Worm (Caenorhabditis elegans) whole organism, young adult: Measurements from ENCODE around the gene srsx-16.
A peak's percentile ranks its signal among the peaks of the same experiment; 100 is the strongest.

Source experiments
- B0019.2 ChIP-seq: fragments of 200-800 bp; sonication (Bioruptor generic); conservative IDR thresholded peaks from 2 replicates; pipeline ENCODE4 v1.3.6; 2022; ENCODE audit warnings: missing genetic modification reagents, missing genetic modification characterization, missing compliant biosample characterization
- C17E4.6 ChIP-seq: fragments of 200-800 bp; sonication (Bioruptor generic); IDR thresholded peaks from 2 replicates; pipeline ENCODE4 v1.3.6; 2022; ENCODE audit warnings: missing genetic modification reagents, missing genetic modification characterization, missing compliant biosample characterization
- D2030.7 ChIP-seq: fragments of 200-800 bp; sonication (Bioruptor generic); IDR thresholded peaks from 2 replicates; pipeline ENCODE4 v1.3.6; 2022; ENCODE audit warnings: missing genetic modification reagents, missing genetic modification characterization, missing compliant biosample characterization
- F22D6.2 ChIP-seq: sonication (generic microtip); optimal IDR thresholded peaks from 2 replicates; lab custom pipeline; 2016; ENCODE audit warnings: mild to moderate bottlenecking, missing genetic modification characterization, missing compliant biosample characterization
- F23B12.7 ChIP-seq: sonication (generic microtip); optimal IDR thresholded peaks from 2 replicates; lab custom pipeline; 2017; ENCODE audit warnings: missing genetic modification characterization, mild to moderate bottlenecking, missing compliant biosample characterization, antibody characterized with exemption, moderate library complexity; ENCODE audit not compliant: insufficient read depth
- F33H1.4 ChIP-seq: fragments of 200-800 bp; sonication (Bioruptor generic); IDR thresholded peaks from 2 replicates; pipeline ENCODE4 v1.3.6; 2022; ENCODE audit warnings: missing genetic modification reagents, missing genetic modification characterization, missing compliant biosample characterization
- F39B2.1 ChIP-seq: fragments of 200-800 bp; sonication (Bioruptor generic); IDR thresholded peaks from 2 replicates; pipeline ENCODE4 v1.3.6; 2022; ENCODE audit warnings: missing genetic modification reagents, missing genetic modification characterization, missing compliant biosample characterization
- F52B5.7 ChIP-seq: sonication (generic microtip); optimal IDR thresholded peaks from 2 replicates; lab custom pipeline; 2016; ENCODE audit warnings: mild to moderate bottlenecking, missing genetic modification characterization, missing compliant biosample characterization
- F57A8.1 ChIP-seq: fragments of 200-800 bp; sonication (Bioruptor generic); optimal IDR thresholded peaks from 2 replicates; lab custom pipeline; 2018; ENCODE audit warnings: mild to moderate bottlenecking, missing genetic modification characterization, moderate library complexity, missing compliant biosample characterization
- K11D2.4 ChIP-seq: fragments of 200-800 bp; sonication (Bioruptor generic); IDR thresholded peaks from 2 replicates; pipeline ENCODE4 v1.3.6; 2022; ENCODE audit warnings: missing genetic modification reagents, missing genetic modification characterization, missing compliant biosample characterization
- T26A5.8 ChIP-seq: sonication (generic microtip); optimal IDR thresholded peaks from 2 replicates; lab custom pipeline; 2016; ENCODE audit warnings: missing genetic modification characterization, missing compliant biosample characterization
- Y67H2A.10 ChIP-seq: fragments of 200-800 bp; sonication (Bioruptor generic); conservative IDR thresholded peaks from 2 replicates; pipeline ENCODE4 v1.3.6; 2022; ENCODE audit warnings: missing genetic modification reagents, missing genetic modification characterization, missing compliant biosample characterization
- Y79H2A.3 ChIP-seq: fragments of 200-800 bp; sonication (Bioruptor generic); conservative IDR thresholded peaks from 2 replicates; pipeline ENCODE4 v1.3.6; 2022; ENCODE audit warnings: missing genetic modification reagents, missing genetic modification characterization, missing compliant biosample characterization
- ZK185.1 ChIP-seq: sonication (generic microtip); optimal IDR thresholded peaks from 2 replicates; lab custom pipeline; 2016; ENCODE audit warnings: mild to moderate bottlenecking, missing genetic modification characterization, missing compliant biosample characterization; ENCODE audit not compliant: poor library complexity, severe bottlenecking
- athp-1 ChIP-seq: sonication (generic microtip); optimal IDR thresholded peaks from 2 replicates; lab custom pipeline; 2017; ENCODE audit warnings: mild to moderate bottlenecking, missing genetic modification characterization, missing compliant biosample characterization
- attf-5 ChIP-seq: fragments of 200-800 bp; sonication (Bioruptor generic); optimal IDR thresholded peaks from 2 replicates; lab custom pipeline; 2018; ENCODE audit warnings: mild to moderate bottlenecking, missing genetic modification characterization, missing compliant biosample characterization
- ccch-3 ChIP-seq: fragments of 200-800 bp; sonication (Bioruptor generic); optimal IDR thresholded peaks from 2 replicates; lab custom pipeline; 2018; ENCODE audit warnings: mild to moderate bottlenecking, missing genetic modification characterization, missing compliant biosample characterization
- cebp-1 ChIP-seq, 2 experiments: fragments of 200-800 bp in 1 of 2; sonication (Bioruptor generic) in 1 of 2; sonication (generic microtip) in 1 of 2; IDR thresholded peaks in 1 of 2; optimal IDR thresholded peaks in 1 of 2; 2 replicates each; pipeline versions ENCODE4 v1.3.6 to Lab custom; 2017 to 2022; ENCODE audit warnings: missing compliant biosample characterization in 2 of 2, missing genetic modification characterization in 2 of 2, mild to moderate bottlenecking in 1 of 2, missing genetic modification reagents in 1 of 2, moderate library complexity in 1 of 2
- ceh-79 ChIP-seq: sonication (generic microtip); optimal IDR thresholded peaks from 2 replicates; lab custom pipeline; 2017; ENCODE audit warnings: mild to moderate bottlenecking, missing genetic modification characterization, missing compliant biosample characterization
- die-1 ChIP-seq: sonication (generic microtip); optimal IDR thresholded peaks from 2 replicates; lab custom pipeline; 2016; ENCODE audit warnings: missing genotype, mild to moderate bottlenecking, missing genetic modification characterization, missing compliant biosample characterization
- dox-1 ChIP-seq: fragments of 200-800 bp; sonication (Bioruptor generic); IDR thresholded peaks from 2 replicates; pipeline ENCODE4 v1.3.6; 2022; ENCODE audit warnings: missing genetic modification reagents, missing genetic modification characterization, missing compliant biosample characterization
- efl-1 ChIP-seq: fragments of 150-350 bp; optimal IDR thresholded peaks from 2 replicates; lab custom pipeline; 2014; ENCODE audit warnings: missing biosample characterization, missing genetic modification reagents, missing genetic modification characterization
- egrh-3 ChIP-seq: fragments of 200-800 bp; sonication (Bioruptor generic); IDR thresholded peaks from 2 replicates; pipeline ENCODE4 v1.3.6; 2022; ENCODE audit warnings: missing genetic modification reagents, missing genetic modification characterization, missing compliant biosample characterization
- fkh-3 ChIP-seq: sonication (generic microtip); optimal IDR thresholded peaks from 2 replicates; lab custom pipeline; 2016; ENCODE audit warnings: mild to moderate bottlenecking, missing genetic modification characterization, missing compliant biosample characterization
- hlh-12 ChIP-seq: sonication (generic microtip); optimal IDR thresholded peaks from 2 replicates; lab custom pipeline; 2016; ENCODE audit warnings: missing genetic modification characterization, missing compliant biosample characterization
- hmg-1.2 ChIP-seq: fragments of 200-800 bp; sonication (Bioruptor generic); IDR thresholded peaks from 2 replicates; pipeline ENCODE4 v1.3.6; 2022; ENCODE audit warnings: missing genetic modification reagents, missing genetic modification characterization, missing compliant biosample characterization
- hrde-1 ChIP-seq: sonication (generic microtip); optimal IDR thresholded peaks from 2 replicates; lab custom pipeline; 2016; ENCODE audit warnings: missing genetic modification characterization, mild to moderate bottlenecking, missing compliant biosample characterization, moderate library complexity, missing genotype, missing genetic modification reagents, borderline replicate concordance
- hsf-1 ChIP-seq: fragments of 200-800 bp; sonication (Bioruptor generic); IDR thresholded peaks from 2 replicates; pipeline ENCODE4 v1.3.6; 2022; ENCODE audit warnings: missing genetic modification reagents, missing genetic modification characterization, missing compliant biosample characterization
- lag-1 ChIP-seq: fragments of 200-800 bp; sonication (Bioruptor generic); IDR thresholded peaks from 2 replicates; pipeline ENCODE4 v1.3.6; 2022; ENCODE audit warnings: missing genetic modification reagents, missing genetic modification characterization, missing compliant biosample characterization
- lin-40 ChIP-seq: sonication (generic microtip); optimal IDR thresholded peaks from 2 replicates; lab custom pipeline; 2016; ENCODE audit warnings: missing genetic modification characterization, mild to moderate bottlenecking, missing compliant biosample characterization, missing genotype, missing genetic modification reagents
- lin-54 ChIP-seq: fragments of 200-800 bp; sonication (Bioruptor generic); optimal IDR thresholded peaks from 2 replicates; lab custom pipeline; 2018; ENCODE audit warnings: mild to moderate bottlenecking, missing genetic modification characterization, missing compliant biosample characterization
- madf-10 ChIP-seq: sonication (generic microtip); optimal IDR thresholded peaks from 2 replicates; lab custom pipeline; 2016; ENCODE audit warnings: mild to moderate bottlenecking, missing genetic modification characterization, missing compliant biosample characterization
- mcd-1 ChIP-seq: fragments of 200-800 bp; sonication (Bioruptor generic); IDR thresholded peaks from 2 replicates; pipeline ENCODE4 v1.3.6; 2022; ENCODE audit warnings: missing genetic modification reagents, missing genetic modification characterization, missing compliant biosample characterization
- mel-28 ChIP-seq: sonication (generic microtip); optimal IDR thresholded peaks from 2 replicates; lab custom pipeline; 2016; ENCODE audit warnings: borderline replicate concordance, mild to moderate bottlenecking, missing genetic modification characterization, missing compliant biosample characterization
- mes-4 ChIP-seq: sonication (generic microtip); optimal IDR thresholded peaks from 2 replicates; lab custom pipeline; 2016; ENCODE audit warnings: missing genotype, missing genetic modification characterization, missing compliant biosample characterization
- pbrm-1 ChIP-seq: fragments of 200-800 bp; sonication (Bioruptor generic); IDR thresholded peaks from 2 replicates; pipeline ENCODE4 v1.3.6; 2022; ENCODE audit warnings: missing genetic modification reagents, missing genetic modification characterization, missing compliant biosample characterization
- sdz-38 ChIP-seq: sonication (generic microtip); optimal IDR thresholded peaks from 2 replicates; lab custom pipeline; 2016; ENCODE audit warnings: missing genotype, missing genetic modification characterization, missing compliant biosample characterization
- snpc-1.1 ChIP-seq: sonication (generic microtip); optimal IDR thresholded peaks from 2 replicates; lab custom pipeline; 2017; ENCODE audit warnings: missing genetic modification characterization, mild to moderate bottlenecking, missing compliant biosample characterization, antibody characterized with exemption, moderate library complexity, missing genotype, missing genetic modification reagents; ENCODE audit not compliant: insufficient read depth
- snpc-1.3 ChIP-seq: sonication (generic microtip); optimal IDR thresholded peaks from 2 replicates; lab custom pipeline; 2017; ENCODE audit warnings: missing genetic modification characterization, mild to moderate bottlenecking, missing compliant biosample characterization, antibody characterized with exemption, moderate library complexity, missing genotype, missing genetic modification reagents; ENCODE audit not compliant: insufficient read depth
- snpc-4 ChIP-seq, 5 experiments: fragments of 150-350 bp in 1 of 5; sonication (generic microtip) in 4 of 5; optimal IDR thresholded peaks; 2 replicates each; lab custom pipeline; 2014 to 2018; ENCODE audit warnings: missing genetic modification characterization in 5 of 5, missing biosample characterization in 3 of 5, antibody characterized with exemption in 2 of 5, mild to moderate bottlenecking in 2 of 5, missing compliant biosample characterization in 2 of 5, missing genotype in 2 of 5, moderate library complexity in 2 of 5, missing genetic modification reagents in 1 of 5
- sptf-2 ChIP-seq: fragments of 200-800 bp; sonication (Bioruptor generic); optimal IDR thresholded peaks from 2 replicates; lab custom pipeline; 2018; ENCODE audit warnings: mild to moderate bottlenecking, missing genetic modification characterization, missing compliant biosample characterization
- zfh-2 ChIP-seq: fragments of 200-800 bp; sonication (Bioruptor generic); conservative IDR thresholded peaks from 2 replicates; pipeline ENCODE4 v1.3.6; 2022; ENCODE audit warnings: missing genetic modification reagents, missing genetic modification characterization, missing compliant biosample characterization
- ztf-26 ChIP-seq: sonication (generic microtip); optimal IDR thresholded peaks from 2 replicates; lab custom pipeline; 2017; ENCODE audit warnings: missing genetic modification characterization, missing compliant biosample characterization
- ztf-6 ChIP-seq: fragments of 200-800 bp; sonication (Bioruptor generic); IDR thresholded peaks from 2 replicates; pipeline ENCODE4 v1.3.6; 2022; ENCODE audit warnings: missing genetic modification reagents, missing genetic modification characterization, missing compliant biosample characterization

The srsx-16 gene

DNA sequence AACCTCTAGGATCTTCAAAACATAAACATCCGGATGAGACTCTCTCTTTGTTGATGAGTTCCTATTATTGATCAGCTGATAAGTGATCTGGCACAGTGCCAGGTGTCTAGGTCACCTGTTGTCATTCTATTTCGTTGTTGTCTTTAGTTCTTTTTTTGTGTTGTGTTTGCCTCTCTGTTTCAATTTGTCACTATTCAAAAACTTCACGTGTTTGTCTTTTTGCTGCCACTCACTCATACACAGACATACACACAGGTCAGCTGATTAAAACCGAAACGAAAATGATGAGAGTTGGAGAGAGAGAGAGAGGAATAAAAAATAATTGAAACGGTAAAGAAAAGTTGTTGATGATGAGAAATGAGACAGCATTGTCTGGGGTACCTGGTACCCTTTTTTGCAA is 28.4 kb downstream of the srsx-16 start (continued):
- no peak for TF ChIP-seq F52B5.7 (tag; lab: Kevin White, UChicago)
- peak; percentile 83 for TF ChIP-seq ztf-26
- TF ChIP-seq C17E4.6 (GFP tag; lab: Robert Waterston, UW), result no peak
- TF ChIP-seq F23B12.7 (tag; lab: Kevin White, UChicago), result peak; percentile 50
- TF ChIP-seq lin-40 (tag; lab: Kevin White, UChicago), result peak; percentile 90
- no peak for TF ChIP-seq T26A5.8 (tag; lab: Kevin White, UChicago)
- TF ChIP-seq athp-1 (tag; lab: Kevin White, UChicago), result no peak
- no peak for TF ChIP-seq F39B2.1 (GFP tag; lab: Robert Waterston, UW)
- no peak for TF ChIP-seq mes-4 (tag; lab: Kevin White, UChicago)
- no peak for TF ChIP-seq egrh-3 (GFP tag; lab: Robert Waterston, UW)
- TF ChIP-seq sdz-38 (tag; lab: Kevin White, UChicago), result no peak
- peak; percentile 20; the same call in 1 of the 2 replicates for TF ChIP-seq hmg-1.2 (GFP tag; lab: Robert Waterston, UW)
- peak; percentile 80 for TF ChIP-seq K11D2.4 (GFP tag; lab: Robert Waterston, UW)
- no peak for TF ChIP-seq die-1 (tag; lab: Kevin White, UChicago)
- no peak for TF ChIP-seq sptf-2 (GFP tag; lab: Kevin White, UChicago)
- peak; percentile 83 for TF ChIP-seq attf-5 (GFP tag; lab: Kevin White, UChicago)
- no peak for TF ChIP-seq ccch-3 (GFP tag; lab: Kevin White, UChicago)
- TF ChIP-seq Y67H2A.10 (GFP tag; lab: Robert Waterston, UW), result no peak
- no peak for TF ChIP-seq zfh-2 (GFP tag; lab: Robert Waterston, UW)
- TF ChIP-seq dox-1, result peak; percentile 54; the same call in 1 of the 2 replicates
- peak; percentile 61 for TF ChIP-seq madf-10 (tag; lab: Kevin White, UChicago)
- peak; percentile 64 for TF ChIP-seq F22D6.2 (tag; lab: Kevin White, UChicago)
- TF ChIP-seq mcd-1 (GFP tag; lab: Robert Waterston, UW), result peak; percentile 41; the same call in 1 of the 2 replicates
- TF ChIP-seq F33H1.4, result no peak
- TF ChIP-seq cebp-1 (GFP tag; IDR thresholded peaks at IDR 0.05; lab: Robert Waterston, UW), result peak; percentile 60
- TF ChIP-seq cebp-1 (tag; optimal IDR thresholded peaks at IDR 0.05; lab: Kevin White, UChicago), result peak; percentile 79
- no peak for TF ChIP-seq D2030.7 (GFP tag; lab: Robert Waterston, UW)
- no peak for TF ChIP-seq snpc-1.1 (tag; lab: Kevin White, UChicago)
- TF ChIP-seq snpc-1.3 (tag; lab: Kevin White, UChicago), result no peak
- TF ChIP-seq hlh-12 (tag; lab: Kevin White, UChicago), result no peak
- TF ChIP-seq efl-1 (GFP tag; lab: Kevin White, UChicago), result no peak
- TF ChIP-seq hsf-1 (GFP tag; lab: Robert Waterston, UW), result 0 out of 2 replicates have a peak, but pooled peaks have one; percentile 28
- no peak for TF ChIP-seq lag-1 (GFP tag; lab: Robert Waterston, UW)
- no peak for TF ChIP-seq ceh-79
- TF ChIP-seq Y79H2A.3 (GFP tag; lab: Robert Waterston, UW), result no peak
- peak; percentile 47; the same call in 1 of the 2 replicates for TF ChIP-seq pbrm-1 (GFP tag; lab: Robert Waterston, UW)
- TF ChIP-seq F57A8.1 (GFP tag; lab: Kevin White, UChicago), result no peak
- no peak for TF ChIP-seq snpc-4 (GFP tag; optimal IDR thresholded peaks at IDR 0.05; lab: Kevin White, UChicago)
- TF ChIP-seq snpc-4 (tag; optimal IDR thresholded peaks at IDR 0.05; lab: Kevin White, UChicago), result peak in 3 of 4 experiments; percentile 24 to 52 (median 39)
- TF ChIP-seq B0019.2 (GFP tag; lab: Robert Waterston, UW), result no peak
- no peak for TF ChIP-seq mel-28 (tag; lab: Kevin White, UChicago)
- TF ChIP-seq fkh-3 (tag; lab: Kevin White, UChicago), result no peak
- no peak for TF ChIP-seq hrde-1 (tag; lab: Kevin White, UChicago)
- no peak for TF ChIP-seq ZK185.1 (tag; lab: Kevin White, UChicago)
- peak; percentile 61 for TF ChIP-seq lin-54
- no peak for TF ChIP-seq ztf-6 (GFP tag; lab: Robert Waterston, UW)
